Worm (Caenorhabditis elegans) whole organism, L4/young adult: ENCODE measurements around the gene srj-54.

Source experiments
- W03F9.2 ChIP-seq: fragments of 150-350 bp; optimal IDR thresholded peaks from 2 replicates; lab custom pipeline; 2014; ENCODE audit warnings: missing biosample characterization, missing genetic modification characterization
- dao-5 ChIP-seq: sonication (generic microtip); optimal IDR thresholded peaks from 2 replicates; lab custom pipeline; 2016; ENCODE audit warnings: missing genotype, missing genetic modification characterization, moderate library complexity, missing compliant biosample characterization
- him-1 ChIP-seq: sonication (generic microtip); optimal IDR thresholded peaks from 2 replicates; lab custom pipeline; 2016; ENCODE audit warnings: missing genotype, missing genetic modification reagents, missing genetic modification characterization, missing compliant biosample characterization

srj-54 gene

ce11 chrV:2845771-2846170, 13.9 kb downstream of the srj-54 start, which contains the start of gene srj-44:
TSS of gene srj-44 (minus strand) at chrV:2845871.
- TF ChIP-seq W03F9.2 (no peak), him-1 (no peak), dao-5 (no peak)

DNA sequence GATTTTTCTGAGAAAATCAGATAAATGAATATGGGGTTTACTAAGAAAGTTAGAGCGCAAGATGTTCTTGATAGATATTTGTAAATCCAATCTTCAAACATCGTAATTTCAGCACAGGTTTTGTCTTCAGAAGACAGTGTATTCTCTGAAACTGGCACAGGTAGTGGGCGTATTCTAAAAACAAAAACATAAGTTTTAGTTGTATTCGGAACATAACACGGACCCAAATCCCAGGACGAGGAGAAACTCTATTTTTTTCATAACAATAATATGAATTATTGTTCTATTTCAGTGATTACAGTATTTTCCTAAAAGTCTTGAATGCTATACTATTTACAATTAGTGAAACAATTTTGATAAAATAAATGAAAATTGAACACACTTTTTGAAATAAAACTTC, 23.1 kb downstream of the srj-54 start, which contains the start of gene srj-45:
srj-45 (minus strand) TSS at position 101 of the 400 bp plus-strand sequence.
- TF ChIP-seq W03F9.2 = no peak
- no peak for TF ChIP-seq dao-5
- TF ChIP-seq him-1 = no peak

DNA sequence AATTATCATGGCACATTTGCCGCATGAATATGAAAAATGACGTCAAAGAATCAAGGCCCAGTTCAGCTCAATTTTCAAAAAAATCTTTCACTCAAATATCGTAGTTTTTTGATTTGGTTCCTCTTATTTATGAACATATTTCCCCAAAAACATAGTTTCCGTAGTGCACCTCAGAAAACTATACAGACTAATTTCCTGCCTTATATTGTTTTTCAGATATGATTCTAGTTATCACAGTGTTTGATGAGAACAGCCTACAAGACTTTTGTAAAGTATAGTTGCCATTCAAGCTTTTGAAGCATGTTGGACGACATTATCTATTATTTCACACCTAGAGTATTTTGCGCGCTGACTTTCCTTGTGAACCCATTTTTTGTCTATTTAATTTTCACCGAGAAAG, 27.0 kb downstream of the srj-54 start, which contains the start of gene srj-50:
srj-50 (plus strand) TSS at position 301 of the 400 bp plus-strand sequence.
- TF ChIP-seq him-1 (no peak), W03F9.2 (no peak), dao-5 (no peak)

DNA sequence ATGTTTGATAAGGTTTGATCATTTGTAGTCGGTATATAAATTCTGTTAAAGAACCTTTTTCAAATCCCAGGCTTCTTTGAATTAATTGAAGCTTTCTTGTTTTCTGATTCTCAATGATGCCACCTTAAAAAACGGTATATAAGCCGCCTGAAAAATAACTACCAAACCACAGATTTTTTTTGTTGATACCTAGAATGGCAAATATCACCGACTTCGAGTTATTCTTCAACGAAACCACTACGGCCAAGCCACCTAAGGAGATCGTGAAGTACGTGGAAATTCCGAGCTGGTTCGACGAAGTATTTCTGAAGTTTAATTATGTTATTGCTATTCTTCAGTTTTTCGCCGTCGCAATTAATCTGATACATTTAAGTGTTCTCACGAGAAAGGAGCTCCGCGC, 28.8 kb downstream of the srj-54 start, which contains the start of gene srw-2:
srw-2 (plus strand) TSS at position 62 of the 400 bp plus-strand sequence.
- TF ChIP-seq dao-5 (no peak), him-1 (no peak), W03F9.2 (no peak)

ce11 chrV:2826815-2827214, 32.8 kb downstream of the srj-54 start, which contains the start of gene T03D3.5:
TSS of gene T03D3.5 (minus strand) at chrV:2826835.
- TF ChIP-seq him-1 (no peak), W03F9.2 (no peak), dao-5 (no peak)

ce11 chrV:2825978-2826377, 33.7 kb downstream of the srj-54 start:
- TF ChIP-seq dao-5 (no peak), W03F9.2 (no peak), him-1 (no peak)

DNA sequence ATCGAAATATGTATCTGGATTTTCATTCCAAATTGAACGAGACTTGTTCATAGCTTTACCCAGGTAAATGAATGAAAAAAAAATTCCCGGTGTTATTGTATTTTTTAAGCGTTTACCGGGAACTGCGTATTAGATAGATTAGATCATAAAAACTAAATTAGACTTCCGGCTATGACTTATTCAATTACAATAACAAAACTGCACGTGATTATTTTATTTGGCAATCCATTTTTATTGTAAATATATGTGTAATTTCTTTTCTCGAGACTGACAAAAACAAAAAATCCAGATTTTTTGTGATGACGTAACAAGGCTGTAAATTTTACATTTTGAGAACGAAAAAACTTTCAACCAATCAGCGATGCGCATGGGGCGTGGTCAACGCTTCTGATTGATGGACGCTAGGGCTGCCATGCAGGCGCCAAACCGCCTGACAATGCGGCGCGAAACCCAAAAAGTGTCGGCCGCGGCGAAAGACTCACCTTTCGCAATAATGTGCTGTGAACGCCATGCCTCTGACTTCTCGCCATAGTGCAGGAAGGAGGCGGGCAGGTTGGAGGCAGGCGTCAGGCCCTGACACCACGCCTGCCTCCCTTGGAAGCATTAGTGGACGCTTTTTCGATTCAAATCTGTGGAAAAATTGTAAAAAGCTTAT, 37.9 kb downstream of the srj-54 start, which contains the start of gene srh-36:
srh-36 (minus strand) TSS at position 51 of the 655 bp plus-strand sequence.
- no peak for TF ChIP-seq dao-5
- TF ChIP-seq W03F9.2 = no peak

- TF ChIP-seq dao-5 (no peak), W03F9.2 (no peak)
Observed at ce11 chrV:2818117-2818516, 41.5 kb downstream of the srj-54 start, which contains the start of gene srt-34. TSS of gene srt-34 (minus strand) at chrV:2818217.

DNA sequence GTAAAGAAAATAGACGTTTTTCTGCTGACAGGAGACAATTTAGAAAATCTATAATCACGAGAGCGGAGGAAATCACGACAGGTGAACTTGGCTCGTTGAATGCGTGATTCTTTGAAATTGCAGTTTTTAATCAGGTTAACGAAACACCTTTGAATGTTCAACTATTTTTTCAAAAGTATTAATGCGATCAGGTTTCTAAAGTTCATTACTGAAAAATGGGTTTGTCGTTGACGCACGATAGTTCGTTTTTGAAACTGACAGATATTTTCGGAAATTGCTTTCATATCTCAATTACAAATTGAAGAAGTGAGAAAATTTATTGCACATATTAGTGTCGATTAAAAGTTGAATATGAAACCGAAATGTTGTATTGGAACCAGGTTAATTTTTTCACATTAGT, 43.7 kb downstream of the srj-54 start, which contains the start of gene F54E2.5:
F54E2.5 (minus strand) TSS at position 101 of the 400 bp plus-strand sequence.
- TF ChIP-seq W03F9.2 (no peak), him-1 (no peak), dao-5 (no peak)

- TF ChIP-seq W03F9.2 (no peak), dao-5 (no peak), him-1 (no peak)
Observed at ce11 chrV:2813856-2814255, 45.8 kb downstream of the srj-54 start, which contains the start of gene F54E2.9. TSS of gene F54E2.9 (minus strand) at chrV:2813987.

ce11 chrV:2810164-2810563, 49.5 kb downstream of the srj-54 start, which contains the start of gene F54E2.1:
TSS of gene F54E2.1 (plus strand) at chrV:2810398.
- TF ChIP-seq W03F9.2 = no peak
- no peak for TF ChIP-seq him-1
- TF ChIP-seq dao-5 = no peak

- no peak for TF ChIP-seq W03F9.2
Observed at ce11 chrV:2809443-2809842, 50.2 kb downstream of the srj-54 start.
